Worm (Caenorhabditis elegans) whole organism, L2 larva: Measurements from ENCODE around the gene F54F2.14.
A peak's percentile ranks its signal among the peaks of the same experiment; 100 is the strongest.

Experiments used
- blmp-1 ChIP-seq: sonication (generic microtip); optimal IDR thresholded peaks from 2 replicates; lab custom pipeline; 2017; ENCODE audit warnings: missing genetic modification characterization, mild to moderate bottlenecking, missing compliant biosample characterization, antibody characterized with exemption, moderate library complexity; ENCODE audit not compliant: insufficient read depth
- ceh-16 ChIP-seq: fragments of 150-350 bp; optimal IDR thresholded peaks from 2 replicates; lab custom pipeline; 2014; ENCODE audit warnings: missing biosample characterization, missing genetic modification characterization
- ceh-82 ChIP-seq: fragments of 150-350 bp; optimal IDR thresholded peaks from 2 replicates; lab custom pipeline; 2014; ENCODE audit warnings: missing biosample characterization, missing genetic modification characterization
- lin-13 ChIP-seq: fragments of 150-350 bp; optimal IDR thresholded peaks from 2 replicates; lab custom pipeline; 2014; ENCODE audit warnings: missing biosample characterization, missing genetic modification reagents, missing genetic modification characterization
- nhr-237 ChIP-seq: fragments of 150-350 bp; optimal IDR thresholded peaks from 2 replicates; lab custom pipeline; 2014; ENCODE audit warnings: missing biosample characterization, missing genetic modification characterization
- nhr-25 ChIP-seq: fragments of 150-350 bp; sonication (generic microtip); optimal IDR thresholded peaks from 3 replicates; lab custom pipeline; 2014; ENCODE audit warnings: missing biosample characterization, missing genetic modification characterization

ce11 chrIII:8749487-8749886 lies 41.9 kb upstream of the F54F2.14 start, which contains the start of gene sma-2:
- TF ChIP-seq nhr-237 (no peak), ceh-16 (tag; lab: Kevin White, UChicago) (no peak), lin-13 (no peak), blmp-1 (tag; lab: Kevin White, UChicago) (no peak), nhr-25 (tag; lab: Kevin White, UChicago) (peak; percentile 74), ceh-82 (tag; lab: Kevin White, UChicago) (no peak)
